Worm (Caenorhabditis elegans): ENCODE data around the gene col-111.

ce11 chrIV:4674322-4674721, 16.5 kb upstream of the col-111 start:
- TF ChIP-seq ces-1 (GFP tag; optimal IDR thresholded peaks at IDR 0.05) = no peak
- TF ChIP-seq lir-3 (tag; optimal IDR thresholded peaks at IDR 0.05; ENCODE audit: poor library complexity) = no peak
- TF ChIP-seq lin-39 (tag; optimal IDR thresholded peaks at IDR 0.05) = no peak
- TF ChIP-seq pqm-1 (tag; optimal IDR thresholded peaks at IDR 0.05) = no peak
- no peak for TF ChIP-seq mdl-1 (tag; optimal IDR thresholded peaks at IDR 0.05)
- no peak for TF ChIP-seq nhr-237 (tag; optimal IDR thresholded peaks at IDR 0.05)
- TF ChIP-seq ztf-11 (tag; optimal IDR thresholded peaks at IDR 0.05) = no peak
- TF ChIP-seq dpl-1 (GFP tag; optimal IDR thresholded peaks at IDR 0.05) = no peak
- no peak for TF ChIP-seq fkh-10 (GFP tag; optimal IDR thresholded peaks at IDR 0.05)
- no peak for TF ChIP-seq jun-1 (tag; optimal IDR thresholded peaks at IDR 0.05)
- no peak for TF ChIP-seq isw-1 (GFP tag; IDR thresholded peaks at IDR 0.05)
- TF ChIP-seq lsy-2 (tag; optimal IDR thresholded peaks at IDR 0.05) = no peak
- no peak for TF ChIP-seq alr-1 (tag; optimal IDR thresholded peaks at IDR 0.05; ENCODE audit: borderline replicate concordance)
- no peak for TF ChIP-seq ama-1 (optimal IDR thresholded peaks at IDR 0.05)

Measured in whole organism, L1 larva.